Fruit fly (Drosophila melanogaster): ENCODE measurements around the gene CG3618.

Gene CG3618

dm6 chr3L:20771891-20772646, 43.8 kb downstream of the CG3618 start (continued):
- TF ChIP-seq bcd (GFP tag; optimal IDR thresholded peaks at IDR 0.05): peak; percentile 71
- no peak for TF ChIP-seq lov (optimal IDR thresholded peaks at IDR 0.05)
- peak; percentile 78; the same call in 2 of the 3 replicates for TF ChIP-seq lov (GFP tag; IDR thresholded peaks at IDR 0.05)
- TF ChIP-seq jing (GFP tag; optimal IDR thresholded peaks at IDR 0.05): peak; percentile 53
- TF ChIP-seq shn (GFP tag; optimal IDR thresholded peaks at IDR 0.05): peak; percentile 41
- TF ChIP-seq crol (GFP tag; IDR thresholded peaks at IDR 0.05): no peak
- TF ChIP-seq Lim3 (GFP tag; IDR thresholded peaks at IDR 0.05): no peak
- TF ChIP-seq H15 (GFP tag; IDR thresholded peaks at IDR 0.05): peak; percentile 69
- TF ChIP-seq dysf (GFP tag; IDR thresholded peaks at IDR 0.05): peak; percentile 81
- peak; percentile 53 for TF ChIP-seq HmgD (GFP tag; optimal IDR thresholded peaks at IDR 0.05)
- peak; percentile 65 for TF ChIP-seq maf-S (GFP tag; optimal IDR thresholded peaks at IDR 0.05)
- peak; percentile 30 for TF ChIP-seq pnt (GFP tag; optimal IDR thresholded peaks at IDR 0.05)
- TF ChIP-seq danr (GFP tag; IDR thresholded peaks at IDR 0.05): peak; percentile 55
- no peak for TF ChIP-seq crc (GFP tag; optimal IDR thresholded peaks at IDR 0.05)
- no peak for TF ChIP-seq CG7963 (GFP tag; IDR thresholded peaks at IDR 0.05; ENCODE audit: partially characterized antibody)
- TF ChIP-seq CG13775 (GFP tag; optimal IDR thresholded peaks at IDR 0.05): peak; percentile 75
- no peak for TF ChIP-seq kni (GFP tag; optimal IDR thresholded peaks at IDR 0.05)
- TF ChIP-seq CG10431 (GFP tag; optimal IDR thresholded peaks at IDR 0.05): no peak
- TF ChIP-seq Bdp1 (GFP tag; optimal IDR thresholded peaks at IDR 0.05): peak; percentile 64
- peak; percentile 64; the same call in 1 of the 2 replicates for TF ChIP-seq CG11085 (GFP tag; IDR thresholded peaks at IDR 0.05)
- peak; percentile 5 for TF ChIP-seq nom (GFP tag; optimal IDR thresholded peaks at IDR 0.05)
- TF ChIP-seq CG31441 (GFP tag; IDR thresholded peaks at IDR 0.05): peak; percentile 81
- TF ChIP-seq CG33557 (GFP tag; optimal IDR thresholded peaks at IDR 0.05): no peak
- TF ChIP-seq CG12155 (GFP tag; optimal IDR thresholded peaks at IDR 0.05): peak; percentile 71
- TF ChIP-seq jumu (GFP tag; optimal IDR thresholded peaks at IDR 0.05): peak; percentile 67
- TF ChIP-seq CG1024 (GFP tag; IDR thresholded peaks at IDR 0.05): peak; percentile 52
- peak; percentile 29 for TF ChIP-seq CG1792 (GFP tag; optimal IDR thresholded peaks at IDR 0.05)
- peak; percentile 49 for TF ChIP-seq lbe (GFP tag; optimal IDR thresholded peaks at IDR 0.05)
- TF ChIP-seq ERR (GFP tag; optimal IDR thresholded peaks at IDR 0.05): peak; percentile 44
- TF ChIP-seq CG31388 (GFP tag; optimal IDR thresholded peaks at IDR 0.05): peak; percentile 32
- TF ChIP-seq CG12299 (tag; optimal IDR thresholded peaks at IDR 0.05): peak; percentile 80
- peak; percentile 61 for TF ChIP-seq CG10654 (GFP tag; optimal IDR thresholded peaks at IDR 0.05)
- TF ChIP-seq Nf-YB (GFP tag; optimal IDR thresholded peaks at IDR 0.05): peak; percentile 51
- TF ChIP-seq Adf1 (GFP tag; IDR thresholded peaks at IDR 0.05): 0 out of 2 replicates have a peak, but pooled peaks have one; percentile 21
- TF ChIP-seq Ets65A (GFP tag): peak; percentile 72
- no peak for TF ChIP-seq eve (GFP tag; optimal IDR thresholded peaks at IDR 0.05)
- TF ChIP-seq hkb (optimal IDR thresholded peaks at IDR 0.05): no peak
- TF ChIP-seq hkb (GFP tag; IDR thresholded peaks at IDR 0.05): peak; percentile 94
- no peak for TF ChIP-seq Hr39 (optimal IDR thresholded peaks at IDR 0.05)
- TF ChIP-seq Dll (GFP tag; IDR thresholded peaks at IDR 0.05; ENCODE audit: partially characterized antibody): no peak
- peak; percentile 59 for TF ChIP-seq CG9215 (GFP tag; IDR thresholded peaks at IDR 0.05)
- TF ChIP-seq CG17359 (tag; optimal IDR thresholded peaks at IDR 0.05): peak; percentile 86
- TF ChIP-seq sens (GFP tag): peak; percentile 95
- TF ChIP-seq chm (GFP tag; IDR thresholded peaks at IDR 0.05): peak; percentile 86
- TF ChIP-seq gt (GFP tag; IDR thresholded peaks at IDR 0.05): no peak
- TF ChIP-seq grn (GFP tag; optimal IDR thresholded peaks at IDR 0.05): no peak
- TF ChIP-seq CG1603 (tag; optimal IDR thresholded peaks at IDR 0.05): peak; percentile 86
- TF ChIP-seq CG17385 (GFP tag; optimal IDR thresholded peaks at IDR 0.05): peak; percentile 65
- peak; percentile 51 for TF ChIP-seq trem (tag; optimal IDR thresholded peaks at IDR 0.05)
- TF ChIP-seq toy (GFP tag; IDR thresholded peaks at IDR 0.05): no peak
- peak; percentile 56 for TF ChIP-seq Spps (tag; optimal IDR thresholded peaks at IDR 0.05)
- TF ChIP-seq peb (GFP tag; IDR thresholded peaks at IDR 0.05): peak; percentile 65

Data from whole organism, embryonic.